Fruit fly (Drosophila melanogaster) whole organism, embryonic: ENCODE measurements around the gene ato.

ENCODE experiments used
- Bteb2 ChIP-seq: fragments of 200-800 bp; sonication (Bioruptor generic); optimal IDR thresholded peaks from 2 replicates; lab custom pipeline; 2016; ENCODE audit warnings: missing biosample characterization, missing genetic modification characterization
- CG10321 ChIP-seq: fragments of 200-800 bp; sonication (Bioruptor generic); IDR thresholded peaks from 2 replicates; pipeline ENCODE4 v1.3.6; 2022; ENCODE audit warnings: missing biosample characterization, missing genetic modification characterization
- CG11696 ChIP-seq: fragments of 200-800 bp; sonication (Bioruptor generic); IDR thresholded peaks from 2 replicates; pipeline ENCODE4 v1.3.6; 2022; ENCODE audit warnings: missing biosample characterization, missing genetic modification characterization
- CG14050 ChIP-seq: fragments of 200-800 bp; sonication (Bioruptor generic); IDR thresholded peaks from 3 replicates; pipeline ENCODE4 v1.3.6; 2022; ENCODE audit warnings: missing biosample characterization, missing genetic modification characterization
- CG16779 ChIP-seq: fragments of 200-800 bp; sonication (Bioruptor generic); IDR thresholded peaks from 2 replicates; pipeline ENCODE4 v1.3.6; 2022; ENCODE audit warnings: missing biosample characterization, missing genetic modification characterization
- CG17361 ChIP-seq: fragments of 200-800 bp; sonication (Bioruptor generic); IDR thresholded peaks from 3 replicates; pipeline ENCODE4 v1.3.6; 2022; ENCODE audit warnings: missing biosample characterization, missing genetic modification characterization
- CG2129 ChIP-seq: fragments of 200-800 bp; sonication (Bioruptor generic); IDR thresholded peaks from 2 replicates; pipeline ENCODE4 v1.3.6; 2022; ENCODE audit warnings: missing biosample characterization, missing genetic modification characterization; ENCODE audit not compliant: partially characterized antibody
- CG32772 ChIP-seq: fragments of 200-800 bp; sonication (Bioruptor generic); IDR thresholded peaks from 2 replicates; pipeline ENCODE4 v1.3.6; 2022; ENCODE audit warnings: missing biosample characterization, missing genetic modification characterization
- CG3281 ChIP-seq: fragments of 200-800 bp; sonication (Bioruptor generic); optimal IDR thresholded peaks from 3 replicates; lab custom pipeline; 2017; ENCODE audit warnings: missing biosample characterization, mild to moderate bottlenecking, missing genetic modification characterization
- CG3407 ChIP-seq: fragments of 200-800 bp; sonication (Bioruptor generic); optimal IDR thresholded peaks from 2 replicates; lab custom pipeline; 2018; ENCODE audit warnings: missing biosample characterization, mild to moderate bottlenecking, missing genetic modification characterization
- CG42726 ChIP-seq: fragments of 200-800 bp; sonication (Bioruptor generic); IDR thresholded peaks from 2 replicates; pipeline ENCODE4 v1.3.6; 2022; ENCODE audit warnings: missing biosample characterization, missing genetic modification characterization; ENCODE audit not compliant: partially characterized antibody
- CG5245 ChIP-seq: fragments of 200-800 bp; sonication (Bioruptor generic); optimal IDR thresholded peaks from 3 replicates; lab custom pipeline; 2016; ENCODE audit warnings: missing biosample characterization, missing genetic modification characterization
- CG7786 ChIP-seq: fragments of 200-800 bp; sonication (Bioruptor generic); optimal IDR thresholded peaks from 2 replicates; lab custom pipeline; 2016; ENCODE audit warnings: missing biosample characterization, missing genetic modification characterization
- CG8089 ChIP-seq: fragments of 200-800 bp; sonication (Bioruptor generic); optimal IDR thresholded peaks from 3 replicates; lab custom pipeline; 2016; ENCODE audit warnings: missing biosample characterization, missing genetic modification characterization
- CG9797 ChIP-seq: fragments of 200-800 bp; sonication (Bioruptor generic); optimal IDR thresholded peaks from 3 replicates; lab custom pipeline; 2018; ENCODE audit warnings: missing biosample characterization, mild to moderate bottlenecking, missing genetic modification characterization
- CG9817 ChIP-seq: fragments of 200-800 bp; sonication (Bioruptor generic); optimal IDR thresholded peaks from 2 replicates; lab custom pipeline; 2018; ENCODE audit warnings: missing biosample characterization, mild to moderate bottlenecking, missing genetic modification characterization, moderate library complexity
- CG9932 ChIP-seq: fragments of 200-800 bp; sonication (Bioruptor generic); IDR thresholded peaks from 2 replicates; pipeline ENCODE4 v1.3.6; 2022; ENCODE audit warnings: missing biosample characterization, missing genetic modification characterization
- CTCF ChIP-seq: fragments of 200-800 bp; sonication (Bioruptor generic); optimal IDR thresholded peaks from 2 replicates; lab custom pipeline; 2017; ENCODE audit warnings: missing biosample characterization, mild to moderate bottlenecking, missing genetic modification characterization, moderate library complexity
- D19A ChIP-seq: fragments of 200-800 bp; optimal IDR thresholded peaks from 3 replicates; lab custom pipeline; 2019; ENCODE audit warnings: missing biosample characterization, mild to moderate bottlenecking, missing genetic modification characterization, moderate library complexity
- Deaf1 ChIP-seq: fragments of 200-800 bp; optimal IDR thresholded peaks from 3 replicates; lab custom pipeline; 2019; ENCODE audit warnings: missing biosample characterization, mild to moderate bottlenecking, missing genetic modification characterization, moderate library complexity
- Dek ChIP-seq: fragments of 200-800 bp; sonication (Bioruptor generic); optimal IDR thresholded peaks from 3 replicates; lab custom pipeline; 2019; ENCODE audit warnings: missing biosample characterization, mild to moderate bottlenecking, missing genetic modification characterization, moderate library complexity
- Dip3 ChIP-seq: fragments of 200-800 bp; sonication (Bioruptor generic); optimal IDR thresholded peaks from 3 replicates; lab custom pipeline; 2016; ENCODE audit warnings: missing biosample characterization, missing genetic modification characterization
- Doc3 ChIP-seq: fragments of 200-800 bp; sonication (Bioruptor generic); IDR thresholded peaks from 3 replicates; pipeline ENCODE4 v1.3.6; 2022; ENCODE audit warnings: missing biosample characterization, missing genetic modification characterization; ENCODE audit not compliant: partially characterized antibody
- ERR ChIP-seq: fragments of 200-800 bp; sonication (Bioruptor generic); optimal IDR thresholded peaks from 2 replicates; lab custom pipeline; 2016; ENCODE audit warnings: missing biosample characterization, missing genetic modification characterization
- Fer2 ChIP-seq: fragments of 200-800 bp; sonication (Bioruptor generic); optimal IDR thresholded peaks from 2 replicates; lab custom pipeline; 2018; ENCODE audit warnings: missing biosample characterization, mild to moderate bottlenecking, missing genetic modification characterization, moderate library complexity
- Gsc ChIP-seq: fragments of 200-800 bp; sonication (Bioruptor generic); IDR thresholded peaks from 2 replicates; pipeline ENCODE4 v1.3.6; 2022; ENCODE audit warnings: missing biosample characterization, missing genetic modification characterization
- Jarid2 ChIP-seq: fragments of 200-800 bp; sonication (Bioruptor generic); optimal IDR thresholded peaks from 3 replicates; lab custom pipeline; 2017; ENCODE audit warnings: mild to moderate bottlenecking, missing biosample characterization, missing genetic modification reagents, missing genetic modification characterization
- Lhr ChIP-seq: fragments of 200-800 bp; sonication (Bioruptor generic); optimal IDR thresholded peaks from 3 replicates; lab custom pipeline; 2017; ENCODE audit warnings: mild to moderate bottlenecking, missing biosample characterization, missing genetic modification reagents, missing genetic modification characterization
- MBD-R2 ChIP-seq: fragments of 200-800 bp; sonication (Bioruptor generic); IDR thresholded peaks from 2 replicates; pipeline ENCODE4 v1.3.6; 2022; ENCODE audit warnings: missing biosample characterization, missing genetic modification characterization
- MESR4 ChIP-seq: fragments of 200-800 bp; sonication (Bioruptor generic); optimal IDR thresholded peaks from 2 replicates; lab custom pipeline; 2018; ENCODE audit warnings: missing biosample characterization, mild to moderate bottlenecking, missing genetic modification characterization, moderate library complexity
- Mad ChIP-seq: fragments of 200-800 bp; sonication (Bioruptor generic); optimal IDR thresholded peaks from 2 replicates; lab custom pipeline; 2016; ENCODE audit warnings: missing biosample characterization, missing genetic modification characterization
- Meics ChIP-seq: fragments of 200-800 bp; sonication (Bioruptor generic); optimal IDR thresholded peaks from 2 replicates; lab custom pipeline; 2017; ENCODE audit warnings: missing biosample characterization, mild to moderate bottlenecking, missing genetic modification characterization
- Mes4 ChIP-seq: fragments of 200-800 bp; sonication (Bioruptor generic); optimal IDR thresholded peaks from 2 replicates; lab custom pipeline; 2016; ENCODE audit warnings: missing biosample characterization, missing genetic modification characterization
- Optix ChIP-seq: fragments of 200-800 bp; sonication (Bioruptor generic); IDR thresholded peaks from 3 replicates; pipeline ENCODE4 v1.3.6; 2022; ENCODE audit warnings: missing biosample characterization, missing genetic modification characterization
- ac ChIP-seq: fragments of 200-800 bp; sonication (Bioruptor generic); optimal IDR thresholded peaks from 3 replicates; lab custom pipeline; 2017; ENCODE audit warnings: missing biosample characterization, mild to moderate bottlenecking, missing genetic modification characterization
- ash1 ChIP-seq: fragments of 200-800 bp; sonication (Bioruptor generic); optimal IDR thresholded peaks from 2 replicates; lab custom pipeline; 2018; ENCODE audit warnings: missing biosample characterization, mild to moderate bottlenecking, missing genetic modification characterization
- bbx ChIP-seq: fragments of 200-800 bp; sonication (Bioruptor generic); IDR thresholded peaks from 2 replicates; pipeline ENCODE4 v1.3.6; 2022; ENCODE audit warnings: missing biosample characterization, missing genetic modification characterization; ENCODE audit not compliant: partially characterized antibody
- fru ChIP-seq: fragments of >200 bp; optimal IDR thresholded peaks from 2 replicates; lab custom pipeline; 2017
- fu2 ChIP-seq: fragments of 200-800 bp; sonication (Bioruptor generic); optimal IDR thresholded peaks from 2 replicates; lab custom pipeline; 2016; ENCODE audit warnings: missing biosample characterization, missing genetic modification characterization
- kni ChIP-seq: fragments of 200-800 bp; sonication (Bioruptor generic); optimal IDR thresholded peaks from 3 replicates; lab custom pipeline; 2017; ENCODE audit warnings: mild to moderate bottlenecking, missing biosample characterization, missing genetic modification reagents, missing genetic modification characterization
- lola ChIP-seq, 3 experiments: fragments of >200 bp in 2 of 3; fragments of 200-800 bp in 1 of 3; sonication (Bioruptor generic) in 1 of 3; optimal IDR thresholded peaks; 2 replicates each; lab custom pipeline; 2017 to 2019; ENCODE audit warnings: missing biosample characterization in 3 of 3, missing genetic modification characterization in 3 of 3, mild to moderate bottlenecking in 1 of 3, moderate library complexity in 1 of 3
- nerfin-2 ChIP-seq: fragments of 200-800 bp; sonication (Bioruptor generic); IDR thresholded peaks from 2 replicates; pipeline ENCODE4 v1.3.6; 2022; ENCODE audit warnings: missing biosample characterization, missing genetic modification characterization; ENCODE audit not compliant: partially characterized antibody
- pho ChIP-seq: fragments of 200-800 bp; sonication (Bioruptor generic); optimal IDR thresholded peaks from 2 replicates; lab custom pipeline; 2016; ENCODE audit warnings: missing biosample characterization, missing genetic modification characterization
- pum ChIP-seq: fragments of 200-800 bp; sonication (Bioruptor generic); optimal IDR thresholded peaks from 2 replicates; lab custom pipeline; 2016; ENCODE audit warnings: missing biosample characterization, missing genetic modification characterization
- pzg ChIP-seq: fragments of 200-800 bp; sonication (Bioruptor generic); optimal IDR thresholded peaks from 3 replicates; lab custom pipeline; 2018; ENCODE audit warnings: missing biosample characterization, mild to moderate bottlenecking, missing genetic modification characterization, moderate library complexity
- shn ChIP-seq: fragments of 200-800 bp; sonication (Bioruptor generic); optimal IDR thresholded peaks from 3 replicates; lab custom pipeline; 2016; ENCODE audit warnings: missing biosample characterization, missing genetic modification characterization
- sr ChIP-seq: fragments of 200-800 bp; sonication (Bioruptor generic); IDR thresholded peaks from 3 replicates; pipeline ENCODE4 v1.3.6; 2022; ENCODE audit warnings: missing biosample characterization, missing genetic modification characterization
- tll ChIP-seq, 2 experiments: fragments of 200-800 bp in 1 of 2; fragments of >200 bp in 1 of 2; sonication (Bioruptor generic) in 1 of 2; optimal IDR thresholded peaks; 2 replicates each; lab custom pipeline; 2017 to 2019; ENCODE audit warnings: missing biosample characterization in 2 of 2, missing genetic modification characterization in 2 of 2, mild to moderate bottlenecking in 1 of 2, moderate library complexity in 1 of 2
- trem ChIP-seq: fragments of 200-800 bp; optimal IDR thresholded peaks from 3 replicates; lab custom pipeline; 2019; ENCODE audit warnings: missing biosample characterization, mild to moderate bottlenecking, missing genetic modification characterization, moderate library complexity
- vnd ChIP-seq: fragments of 200-800 bp; sonication (Bioruptor generic); IDR thresholded peaks from 3 replicates; pipeline ENCODE4 v1.3.6; 2022; ENCODE audit warnings: missing biosample characterization, missing genetic modification characterization; ENCODE audit not compliant: partially characterized antibody
- wek ChIP-seq: fragments of 200-800 bp; sonication (Bioruptor generic); optimal IDR thresholded peaks from 3 replicates; lab custom pipeline; 2018; ENCODE audit warnings: missing biosample characterization, mild to moderate bottlenecking, missing genetic modification characterization, moderate library complexity

ato gene

dm6 chr3R:8305110-8305509 lies 27.3 kb downstream of the ato start, which contains the start of gene Sgt1 (continued):
- peak; percentile 71 for TF ChIP-seq CG42726 (GFP tag; lab: Robert Waterston, UW)
- TF ChIP-seq Dek (tag; lab: Kevin White, UChicago): peak; percentile 29
- TF ChIP-seq nerfin-2 (GFP tag; lab: Robert Waterston, UW): peak; percentile 89
- peak; percentile 5 for TF ChIP-seq Mes4
- TF ChIP-seq vnd (GFP tag; lab: Robert Waterston, UW): peak; percentile 72
- TF ChIP-seq CG32772 (GFP tag; lab: Robert Waterston, UW): no peak
- peak; percentile 95 for TF ChIP-seq Lhr (GFP tag; lab: Kevin White, UChicago)
- no peak for TF ChIP-seq wek (GFP tag; lab: Kevin White, UChicago)
- TF ChIP-seq CG10321 (GFP tag; lab: Robert Waterston, UW): no peak
- no peak for TF ChIP-seq CG14050 (GFP tag; lab: Robert Waterston, UW)
- no peak for TF ChIP-seq fru
- peak; percentile 57 for TF ChIP-seq CG9797 (GFP tag; lab: Kevin White, UChicago)
- peak; percentile 93 for TF ChIP-seq trem (tag; lab: Kevin White, UChicago)
- TF ChIP-seq CTCF (GFP tag; lab: Kevin White, UChicago): peak; percentile 56
- no peak for TF ChIP-seq sr (GFP tag; lab: Robert Waterston, UW)
- TF ChIP-seq CG8089: no peak
- TF ChIP-seq ash1 (GFP tag; lab: Kevin White, UChicago): no peak
- TF ChIP-seq CG3407 (GFP tag; lab: Kevin White, UChicago): no peak
- no peak for TF ChIP-seq Jarid2 (GFP tag; lab: Kevin White, UChicago)
- TF ChIP-seq CG3281 (GFP tag; lab: Kevin White, UChicago): no peak
- no peak for TF ChIP-seq Optix (GFP tag; lab: Robert Waterston, UW)
- TF ChIP-seq pzg: peak; percentile 99
- TF ChIP-seq CG5245 (GFP tag; lab: Kevin White, UChicago): peak; percentile 44
- TF ChIP-seq MESR4: peak; percentile 94
- TF ChIP-seq Meics: no peak
- TF ChIP-seq CG9817 (tag; lab: Kevin White, UChicago): peak; percentile 38
- peak; percentile 47 for TF ChIP-seq CG7786
- no peak for TF ChIP-seq kni (GFP tag; lab: Kevin White, UChicago)
- TF ChIP-seq MBD-R2: peak; percentile 54
- peak; percentile 68; the same call in 2 of the 3 replicates for TF ChIP-seq Doc3
- 0 out of 3 replicates have a peak, but pooled peaks have one; percentile 21 for TF ChIP-seq CG17361 (GFP tag; lab: Robert Waterston, UW)
- TF ChIP-seq fu2 (GFP tag; lab: Kevin White, UChicago): no peak
- peak; percentile 18 for TF ChIP-seq Bteb2 (GFP tag; lab: Kevin White, UChicago)
- peak; percentile 14 for TF ChIP-seq Fer2 (tag; lab: Kevin White, UChicago)
- no peak for TF ChIP-seq D19A (tag; lab: Kevin White, UChicago)
- no peak for TF ChIP-seq ac (GFP tag; lab: Kevin White, UChicago)
- TF ChIP-seq ERR (GFP tag; lab: Kevin White, UChicago): peak; percentile 51
- TF ChIP-seq tll (GFP tag; optimal IDR thresholded peaks at IDR 0.05; lab: Kevin White, UChicago): peak in 1 of 2 experiments; percentile 50
- peak; percentile 33; the same call in 1 of the 2 replicates for TF ChIP-seq CG2129 (GFP tag; lab: Robert Waterston, UW)
- peak; percentile 34 for TF ChIP-seq Mad (GFP tag; lab: Kevin White, UChicago)
- no peak for TF ChIP-seq CG11696 (GFP tag; lab: Robert Waterston, UW)
- no peak for TF ChIP-seq Gsc
- TF ChIP-seq CG16779 (GFP tag; lab: Robert Waterston, UW): no peak
- peak; percentile 12 for TF ChIP-seq pum (GFP tag; lab: Kevin White, UChicago)
- peak; percentile 50 for TF ChIP-seq shn (GFP tag; lab: Kevin White, UChicago)
- no peak for TF ChIP-seq Deaf1 (tag; lab: Kevin White, UChicago)
- peak; percentile 92 for TF ChIP-seq bbx
- TF ChIP-seq Dip3 (GFP tag; lab: Kevin White, UChicago): peak; percentile 23
- TF ChIP-seq pho (GFP tag; lab: Kevin White, UChicago): peak; percentile 66
- TF ChIP-seq lola (GFP tag; optimal IDR thresholded peaks at IDR 0.05; lab: Kevin White, UChicago): no peak
- TF ChIP-seq CG9932 (GFP tag; lab: Robert Waterston, UW): peak; percentile 78
